Worm (Caenorhabditis elegans) whole organism, L1 larva: Measurements from ENCODE around the gene srh-276.

ENCODE experiments used
- blmp-1 ChIP-seq: fragments of 150-350 bp; optimal IDR thresholded peaks from 2 replicates; lab custom pipeline; 2014; ENCODE audit warnings: missing biosample characterization, missing genetic modification characterization
- ces-1 ChIP-seq: fragments of 150-350 bp; optimal IDR thresholded peaks from 2 replicates; lab custom pipeline; 2014; ENCODE audit warnings: missing biosample characterization, missing genetic modification reagents, missing genetic modification characterization
- mdl-1 ChIP-seq, 2 experiments: fragments of 150-350 bp; optimal IDR thresholded peaks; 2 replicates each; lab custom pipeline; 2014 to 2017; ENCODE audit warnings: missing biosample characterization in 2 of 2, missing genetic modification characterization in 2 of 2, inconsistent platforms in 1 of 2
- mep-1 ChIP-seq: fragments of 150-350 bp; optimal IDR thresholded peaks from 2 replicates; lab custom pipeline; 2014; ENCODE audit warnings: missing biosample characterization, missing genetic modification characterization
- nhr-11 ChIP-seq: fragments of 150-350 bp; optimal IDR thresholded peaks from 2 replicates; lab custom pipeline; 2014; ENCODE audit warnings: missing biosample characterization, missing genetic modification characterization

- no peak for TF ChIP-seq ces-1
- TF ChIP-seq nhr-11 (tag; lab: Kevin White, UChicago), result no peak
- no peak for TF ChIP-seq mep-1 (tag; lab: Kevin White, UChicago)
- TF ChIP-seq blmp-1 (tag; lab: Kevin White, UChicago), result no peak
- TF ChIP-seq mdl-1 (tag; optimal IDR thresholded peaks at IDR 0.05; lab: Kevin White, UChicago), result no peak
Observed at ce11 chrV:15492518-15492917, 36.7 kb upstream of the srh-276 start, which contains the start of gene str-264.
